Worm (Caenorhabditis elegans) whole organism, L3 larva: Measurements from ENCODE around the gene vha-9.

Experiments used
- R02D3.7 ChIP-seq: fragments of 150-350 bp; optimal IDR thresholded peaks from 2 replicates; lab custom pipeline; 2014; ENCODE audit warnings: missing biosample characterization, missing genetic modification characterization
- ZK546.5 ChIP-seq: sonication (generic microtip); optimal IDR thresholded peaks from 2 replicates; lab custom pipeline; 2017; ENCODE audit warnings: missing biosample characterization, missing genetic modification characterization
- ama-1 ChIP-seq: fragments of 150-350 bp; optimal IDR thresholded peaks from 2 replicates; lab custom pipeline; 2018
- ceh-16 ChIP-seq: sonication (generic microtip); optimal IDR thresholded peaks from 2 replicates; lab custom pipeline; 2017; ENCODE audit warnings: missing biosample characterization, missing genetic modification characterization
- ceh-28 ChIP-seq: fragments of 150-350 bp; optimal IDR thresholded peaks from 2 replicates; lab custom pipeline; 2014; ENCODE audit warnings: missing biosample characterization, missing genetic modification reagents, missing genetic modification characterization
- ceh-82 ChIP-seq: fragments of 150-350 bp; optimal IDR thresholded peaks from 2 replicates; lab custom pipeline; 2014; ENCODE audit warnings: missing biosample characterization, missing genetic modification characterization
- ceh-9 ChIP-seq: sonication (generic microtip); optimal IDR thresholded peaks from 2 replicates; lab custom pipeline; 2018; ENCODE audit warnings: missing biosample characterization, missing genetic modification characterization
- egl-27 ChIP-seq: sonication (generic microtip); optimal IDR thresholded peaks from 4 replicates; lab custom pipeline; 2017; ENCODE audit warnings: missing biosample characterization, missing genetic modification reagents, missing genetic modification characterization
- elt-2 ChIP-seq: sonication (generic microtip); optimal IDR thresholded peaks from 2 replicates; lab custom pipeline; 2016; ENCODE audit warnings: missing genetic modification reagents, mild to moderate bottlenecking, missing genetic modification characterization, missing compliant biosample characterization
- fkh-10 ChIP-seq: sonication (generic microtip); optimal IDR thresholded peaks from 2 replicates; lab custom pipeline; 2017; ENCODE audit warnings: missing biosample characterization, missing genetic modification reagents, missing genetic modification characterization
- hmg-11 ChIP-seq: sonication (generic microtip); optimal IDR thresholded peaks from 2 replicates; lab custom pipeline; 2016; ENCODE audit warnings: missing genetic modification characterization, missing compliant biosample characterization
- jun-1 ChIP-seq: fragments of 150-350 bp; optimal IDR thresholded peaks from 2 replicates; lab custom pipeline; 2014; ENCODE audit warnings: missing biosample characterization, missing genetic modification reagents, missing genetic modification characterization
- lin-15B ChIP-seq: fragments of 150-350 bp; optimal IDR thresholded peaks from 2 replicates; lab custom pipeline; 2014; ENCODE audit warnings: missing biosample characterization, missing genetic modification characterization
- lin-39 ChIP-seq: fragments of 150-350 bp; optimal IDR thresholded peaks from 2 replicates; lab custom pipeline; 2018; ENCODE audit warnings: missing biosample characterization, missing genetic modification reagents, missing genetic modification characterization
- lsy-12 ChIP-seq: sonication (generic microtip); optimal IDR thresholded peaks from 2 replicates; lab custom pipeline; 2016; ENCODE audit warnings: mild to moderate bottlenecking, missing genetic modification characterization, missing compliant biosample characterization
- mml-1 ChIP-seq: fragments of 150-350 bp; sonication (generic microtip); optimal IDR thresholded peaks from 3 replicates; lab custom pipeline; 2014; ENCODE audit warnings: missing biosample characterization, missing genetic modification characterization
- nfya-1 ChIP-seq: sonication (generic microtip); optimal IDR thresholded peaks from 2 replicates; lab custom pipeline; 2017; ENCODE audit warnings: missing genetic modification characterization, mild to moderate bottlenecking, missing compliant biosample characterization, antibody characterized with exemption, moderate library complexity; ENCODE audit not compliant: insufficient read depth
- nhr-11 ChIP-seq: fragments of 150-350 bp; optimal IDR thresholded peaks from 2 replicates; lab custom pipeline; 2014; ENCODE audit warnings: missing biosample characterization, missing genetic modification characterization
- nhr-12 ChIP-seq: fragments of 150-350 bp; optimal IDR thresholded peaks from 2 replicates; lab custom pipeline; 2014; ENCODE audit warnings: missing biosample characterization, missing genetic modification characterization
- nhr-23 ChIP-seq: fragments of 150-350 bp; optimal IDR thresholded peaks from 2 replicates; lab custom pipeline; 2014; ENCODE audit warnings: missing biosample characterization, missing genetic modification reagents, missing genetic modification characterization
- nhr-237 ChIP-seq: fragments of 150-350 bp; optimal IDR thresholded peaks from 2 replicates; lab custom pipeline; 2014; ENCODE audit warnings: missing biosample characterization, missing genetic modification characterization
- nhr-25 ChIP-seq: sonication (generic microtip); optimal IDR thresholded peaks from 2 replicates; lab custom pipeline; 2017; ENCODE audit warnings: missing biosample characterization, missing genetic modification characterization
- nhr-28 ChIP-seq: fragments of 150-350 bp; optimal IDR thresholded peaks from 2 replicates; lab custom pipeline; 2014; ENCODE audit warnings: missing biosample characterization, missing genetic modification characterization
- nhr-43 ChIP-seq: sonication (generic microtip); optimal IDR thresholded peaks from 2 replicates; lab custom pipeline; 2016; ENCODE audit warnings: mild to moderate bottlenecking, missing genetic modification characterization, missing compliant biosample characterization; ENCODE audit not compliant: poor library complexity, severe bottlenecking
- nhr-76 ChIP-seq: fragments of 150-350 bp; sonication (generic microtip); optimal IDR thresholded peaks from 5 replicates; lab custom pipeline; 2014; ENCODE audit warnings: missing biosample characterization, missing genetic modification characterization
- nhr-77 ChIP-seq: fragments of 150-350 bp; optimal IDR thresholded peaks from 2 replicates; lab custom pipeline; 2014; ENCODE audit warnings: missing biosample characterization, missing genetic modification characterization
- pha-4 ChIP-seq: fragments of 150-350 bp; optimal IDR thresholded peaks from 2 replicates; lab custom pipeline; 2014; ENCODE audit warnings: missing biosample characterization, missing genetic modification reagents, missing genetic modification characterization
- pqm-1 ChIP-seq: fragments of 150-350 bp; optimal IDR thresholded peaks from 2 replicates; lab custom pipeline; 2017; ENCODE audit warnings: missing biosample characterization, missing genetic modification characterization, inconsistent platforms
- sea-2 ChIP-seq: fragments of 150-350 bp; sonication (generic microtip); optimal IDR thresholded peaks from 4 replicates; lab custom pipeline; 2014; ENCODE audit warnings: missing biosample characterization, missing genetic modification reagents, missing genetic modification characterization
- skn-1 ChIP-seq: fragments of 150-350 bp; optimal IDR thresholded peaks from 2 replicates; lab custom pipeline; 2014; ENCODE audit warnings: missing biosample characterization, missing genetic modification characterization
- tbx-2 ChIP-seq: sonication (generic microtip); optimal IDR thresholded peaks from 2 replicates; lab custom pipeline; 2016; ENCODE audit warnings: mild to moderate bottlenecking, missing genetic modification characterization, missing compliant biosample characterization
- unc-39 ChIP-seq: sonication (generic microtip); optimal IDR thresholded peaks from 4 replicates; lab custom pipeline; 2017; ENCODE audit warnings: missing biosample characterization, missing genetic modification characterization
- unc-62 ChIP-seq: fragments of 150-350 bp; sonication (generic microtip); optimal IDR thresholded peaks from 4 replicates; lab custom pipeline; 2014; ENCODE audit warnings: missing biosample characterization, missing genetic modification reagents, missing genetic modification characterization
- zag-1 ChIP-seq: fragments of 150-350 bp; optimal IDR thresholded peaks from 2 replicates; lab custom pipeline; 2014; ENCODE audit warnings: missing biosample characterization, missing genetic modification characterization

The vha-9 gene

DNA sequence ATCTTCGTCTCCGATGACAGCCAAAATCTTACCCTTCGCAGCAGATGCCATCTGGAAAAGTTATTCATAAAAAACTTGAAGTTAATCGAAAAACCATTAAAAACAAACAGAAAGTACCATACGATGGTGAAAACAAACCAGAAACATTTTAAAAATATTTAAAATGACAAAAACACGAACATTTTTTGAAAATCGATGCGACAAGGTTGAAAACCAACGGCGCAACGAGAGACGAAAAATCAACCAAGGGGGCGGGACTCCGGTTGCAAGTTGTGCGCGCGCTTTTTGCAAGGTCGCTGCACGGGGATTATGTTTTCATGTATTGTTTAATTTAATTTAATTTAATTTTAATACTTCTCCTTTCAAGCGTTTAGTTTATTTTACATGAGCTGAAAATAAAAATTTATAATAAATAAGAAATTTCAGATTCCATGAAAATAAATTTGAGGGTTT, at the start of gene vha-9:
Gene vha-9 (minus strand): TSS at position 51 of the 453 bp plus-strand sequence.
- no peak for TF ChIP-seq skn-1
- TF ChIP-seq ceh-82 (tag; lab: Kevin White, UChicago): no peak
- TF ChIP-seq hmg-11 (tag; lab: Kevin White, UChicago): peak; percentile 86
- TF ChIP-seq nhr-23 (tag; lab: Kevin White, UChicago): peak; percentile 61
- TF ChIP-seq nhr-77 (tag; lab: Kevin White, UChicago): no peak
- no peak for TF ChIP-seq fkh-10 (GFP tag; lab: Kevin White, UChicago)
- TF ChIP-seq nhr-43: peak; percentile 72
- TF ChIP-seq ama-1 (lab: Kevin White, UChicago): peak; percentile 61
- TF ChIP-seq elt-2 (tag; lab: Kevin White, UChicago): peak; percentile 54
- TF ChIP-seq sea-2: no peak
- TF ChIP-seq nhr-25: peak; percentile 31
- peak; percentile 60 for TF ChIP-seq R02D3.7 (tag; lab: Kevin White, UChicago)
- TF ChIP-seq nfya-1 (tag; lab: Kevin White, UChicago): peak; percentile 70
- TF ChIP-seq mml-1: no peak
- TF ChIP-seq lsy-12: peak; percentile 37
- TF ChIP-seq lin-15B: peak; percentile 60
- TF ChIP-seq unc-39: no peak
- peak; percentile 52 for TF ChIP-seq ceh-28 (tag; lab: Kevin White, UChicago)
- no peak for TF ChIP-seq ceh-16 (tag; lab: Kevin White, UChicago)
- peak; percentile 81 for TF ChIP-seq pha-4 (tag; lab: Kevin White, UChicago)
- peak; percentile 75 for TF ChIP-seq pqm-1 (tag; lab: Kevin White, UChicago)
- TF ChIP-seq tbx-2 (tag; lab: Kevin White, UChicago): no peak
- no peak for TF ChIP-seq nhr-237 (tag; lab: Kevin White, UChicago)
- no peak for TF ChIP-seq egl-27 (tag; lab: Kevin White, UChicago)
- TF ChIP-seq zag-1: no peak
- peak; percentile 58 for TF ChIP-seq lin-39

DNA sequence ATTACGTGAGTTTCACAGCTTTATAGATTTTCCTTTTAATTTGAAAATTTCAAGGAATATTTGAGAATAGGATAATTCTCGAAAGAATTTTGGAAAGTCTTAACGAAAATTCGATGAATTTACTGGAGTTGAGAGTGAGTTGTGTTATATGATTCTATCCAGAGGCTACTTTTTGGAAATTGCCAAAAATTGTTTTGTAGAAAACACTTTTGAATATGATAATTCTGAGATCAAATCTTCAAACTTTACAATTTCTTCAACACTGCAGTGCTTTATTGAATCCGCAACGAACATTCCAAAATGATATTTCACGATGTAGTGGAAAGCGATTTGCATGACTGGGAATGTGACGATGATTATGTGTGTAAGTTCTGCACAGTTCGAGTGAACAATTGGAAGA, 48.5 kb upstream of the vha-9 start, which contains the start of gene C07E3.8:
Gene C07E3.8 (plus strand): TSS at position 301 of the 400 bp plus-strand sequence.
- TF ChIP-seq nhr-28 (tag; lab: Kevin White, UChicago): no peak
- TF ChIP-seq jun-1 (tag; lab: Kevin White, UChicago): no peak
- TF ChIP-seq fkh-10 (GFP tag; lab: Kevin White, UChicago): no peak
- no peak for TF ChIP-seq ZK546.5
- no peak for TF ChIP-seq nhr-77 (tag; lab: Kevin White, UChicago)
- no peak for TF ChIP-seq nhr-43
- TF ChIP-seq ceh-9: no peak
- TF ChIP-seq nhr-76 (tag; lab: Kevin White, UChicago): no peak
- TF ChIP-seq unc-62 (GFP tag; lab: Kevin White, UChicago): no peak
- TF ChIP-seq pha-4 (tag; lab: Kevin White, UChicago): no peak
- TF ChIP-seq elt-2 (tag; lab: Kevin White, UChicago): no peak
- no peak for TF ChIP-seq lsy-12
- TF ChIP-seq unc-39: no peak
- TF ChIP-seq nhr-11: no peak

DNA sequence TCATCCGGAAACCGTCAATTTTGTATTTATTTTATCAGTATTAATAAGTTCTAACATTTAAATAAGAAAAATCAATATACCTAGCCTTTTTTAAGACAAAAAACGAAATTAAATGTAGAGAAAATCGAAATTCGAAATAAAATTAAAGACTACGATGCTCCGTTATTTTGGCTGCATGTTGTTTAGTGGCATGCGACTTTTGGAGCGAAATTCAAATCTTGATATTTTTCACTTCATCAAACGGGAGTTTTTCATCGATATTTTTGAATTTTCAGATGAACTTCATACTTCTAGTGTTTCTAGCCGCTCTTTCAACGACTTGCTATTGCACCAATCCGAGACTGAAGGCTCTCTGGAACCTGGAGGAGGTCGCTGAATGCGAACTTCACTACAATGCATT, 47.0 kb upstream of the vha-9 start, which contains the start of gene C07E3.9:
Gene C07E3.9 (plus strand): TSS at position 270 of the 400 bp plus-strand sequence.
- TF ChIP-seq R02D3.7 (tag; lab: Kevin White, UChicago) (peak; percentile 1), pha-4 (tag; lab: Kevin White, UChicago) (peak; percentile 39), nhr-23 (tag; lab: Kevin White, UChicago) (peak; percentile 23), lin-15B (peak; percentile 72), nfya-1 (tag; lab: Kevin White, UChicago) (no peak)

DNA sequence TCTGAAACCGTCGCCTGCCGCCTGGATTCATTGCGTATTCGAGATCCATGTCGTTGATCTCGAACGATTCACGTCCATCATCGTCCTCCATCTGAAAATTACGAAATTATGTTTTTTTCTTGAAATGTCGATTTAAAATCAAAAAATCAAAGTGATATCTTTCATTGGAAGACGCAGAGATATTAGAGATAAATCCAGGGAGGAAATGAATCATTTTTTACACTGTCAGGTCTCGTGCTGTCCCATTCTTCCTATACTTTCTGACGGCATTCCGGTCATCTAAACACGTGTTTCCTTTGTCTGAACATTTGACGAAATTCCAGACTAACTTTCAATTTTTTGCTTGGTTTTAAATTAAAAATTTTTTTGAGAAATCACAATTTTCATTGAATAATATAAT, 46.4 kb upstream of the vha-9 start, which contains the start of gene stip-1:
Gene stip-1 (minus strand): TSS at position 98 of the 400 bp plus-strand sequence.
- TF ChIP-seq tbx-2 (tag; lab: Kevin White, UChicago) (no peak), fkh-10 (GFP tag; lab: Kevin White, UChicago) (no peak)
- TF ChIP-seq, all 47 proteins: peak for 0

DNA sequence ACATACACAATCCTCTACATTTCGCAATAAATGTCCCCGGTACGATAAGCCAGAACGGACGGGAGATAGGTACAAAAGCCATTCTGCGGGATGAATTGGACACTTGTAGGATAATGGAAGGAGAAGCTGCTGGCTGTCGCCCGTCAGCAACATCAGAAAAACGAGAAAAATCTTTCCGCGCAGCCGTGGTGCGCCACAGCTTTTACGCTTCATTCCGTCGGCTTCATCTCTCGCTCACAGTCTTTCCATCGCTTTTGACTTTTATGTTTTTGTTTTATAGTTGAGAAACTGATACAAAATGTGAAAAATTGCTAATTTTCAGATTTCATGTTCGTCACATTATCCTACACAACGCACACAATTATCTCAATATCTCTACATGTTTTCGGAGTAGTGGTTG, 42.6 kb upstream of the vha-9 start, which contains the start of gene C07E3.10:
Gene C07E3.10 (plus strand): TSS at position 301 of the 400 bp plus-strand sequence.
- no peak for TF ChIP-seq ZK546.5
- no peak for TF ChIP-seq zag-1
- no peak for TF ChIP-seq nhr-12 (tag; lab: Kevin White, UChicago)
- TF ChIP-seq, all 47 proteins: peak for 0
